Worm (Caenorhabditis elegans): ENCODE data around the gene dig-1.

Gene dig-1

DNA sequence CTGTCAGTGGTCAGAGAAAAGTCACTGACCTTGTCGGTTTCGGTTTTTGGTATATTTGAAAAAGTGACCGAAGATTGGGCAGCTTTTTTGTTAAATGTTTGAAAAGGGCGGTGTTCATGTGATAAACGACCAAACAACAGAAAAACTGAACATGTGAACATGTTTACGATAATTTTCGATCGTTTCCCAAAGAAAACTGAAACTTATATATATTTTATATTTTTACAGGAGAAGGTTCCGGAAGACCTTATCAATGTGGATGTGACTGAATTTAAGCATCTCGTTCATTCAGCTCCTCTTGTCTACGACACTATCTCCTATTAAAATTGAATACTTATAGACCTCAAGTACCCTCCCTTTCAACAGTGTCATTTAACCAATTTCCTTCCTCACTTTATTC, 53.6 kb downstream of the dig-1 start:
- TF ChIP-seq ZK546.5 (tag; optimal IDR thresholded peaks at IDR 0.05) (no peak), zag-1 (tag; optimal IDR thresholded peaks at IDR 0.05) (no peak), lin-39 (tag; optimal IDR thresholded peaks at IDR 0.05) (no peak), nhr-23 (tag; optimal IDR thresholded peaks at IDR 0.05) (no peak), ztf-4 (tag; optimal IDR thresholded peaks at IDR 0.05) (no peak), R02D3.7 (tag; optimal IDR thresholded peaks at IDR 0.05) (no peak), fkh-10 (GFP tag; optimal IDR thresholded peaks at IDR 0.05) (no peak), ztf-11 (tag; optimal IDR thresholded peaks at IDR 0.05) (no peak)

DNA sequence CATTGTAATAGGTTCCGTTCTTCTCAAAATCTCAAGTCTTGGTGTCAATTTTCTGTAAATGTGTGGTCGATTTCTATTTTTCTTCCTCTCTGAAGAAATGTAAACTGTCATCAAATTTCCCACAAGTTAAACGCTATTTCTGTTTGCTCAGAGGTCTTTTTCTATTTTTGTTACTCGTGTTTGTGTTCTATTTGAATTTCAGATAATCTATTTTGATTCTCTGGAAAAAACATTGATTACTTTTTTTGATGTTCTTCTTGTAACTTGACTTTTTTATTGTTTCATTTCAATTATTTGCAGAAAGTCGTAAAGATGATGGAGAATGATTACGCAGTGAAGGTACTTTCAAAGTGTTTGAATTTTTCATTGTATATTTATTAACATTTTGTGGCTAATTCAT, 56.4 kb downstream of the dig-1 start, which contains the start of gene lim-8:
Gene lim-8, plus strand, starts transcription at position 301 of the 400 bp plus-strand sequence.
- TF ChIP-seq nhr-12 (tag; optimal IDR thresholded peaks at IDR 0.05) (no peak), hmg-11 (tag; optimal IDR thresholded peaks at IDR 0.05) (no peak), mdl-1 (tag; optimal IDR thresholded peaks at IDR 0.05) (no peak), ceh-82 (tag; optimal IDR thresholded peaks at IDR 0.05) (no peak), nhr-25 (tag; optimal IDR thresholded peaks at IDR 0.05) (no peak), eor-1 (tag; optimal IDR thresholded peaks at IDR 0.05) (no peak), pqm-1 (tag; optimal IDR thresholded peaks at IDR 0.05) (no peak)

ce11 chrIII:6803107-6803506, 57.0 kb downstream of the dig-1 start:
- TF ChIP-seq tbx-2 (tag; optimal IDR thresholded peaks at IDR 0.05) (no peak), elt-2 (tag; optimal IDR thresholded peaks at IDR 0.05) (peak; percentile 67), pha-4 (tag; optimal IDR thresholded peaks at IDR 0.05) (peak; percentile 46), unc-62 (GFP tag; optimal IDR thresholded peaks at IDR 0.05) (no peak), nfya-1 (tag; optimal IDR thresholded peaks at IDR 0.05; ENCODE audit: insufficient read depth) (no peak), pqm-1 (tag; optimal IDR thresholded peaks at IDR 0.05) (peak; percentile 69), nhr-43 (tag; optimal IDR thresholded peaks at IDR 0.05; ENCODE audit: poor library complexity, severe bottlenecking) (no peak)

- no peak for TF ChIP-seq egl-5 (tag; optimal IDR thresholded peaks at IDR 0.05)
- TF ChIP-seq skn-1 (tag; optimal IDR thresholded peaks at IDR 0.05), result peak; percentile 35
- TF ChIP-seq pha-4 (tag; optimal IDR thresholded peaks at IDR 0.05), result peak; percentile 65
- peak; percentile 35 for TF ChIP-seq nhr-43 (tag; optimal IDR thresholded peaks at IDR 0.05; ENCODE audit: poor library complexity, severe bottlenecking)
- TF ChIP-seq mdl-1 (tag; optimal IDR thresholded peaks at IDR 0.05), result no peak
- no peak for TF ChIP-seq elt-3 (tag; optimal IDR thresholded peaks at IDR 0.05)
- peak; percentile 47 for TF ChIP-seq hmg-11 (tag; optimal IDR thresholded peaks at IDR 0.05)
- peak; percentile 37 for TF ChIP-seq elt-2 (tag; optimal IDR thresholded peaks at IDR 0.05)
- no peak for TF ChIP-seq ceh-28 (tag; optimal IDR thresholded peaks at IDR 0.05)
- no peak for TF ChIP-seq R02D3.7 (tag; optimal IDR thresholded peaks at IDR 0.05)
Measured at ce11 chrIII:6805397-6805796, 59.3 kb downstream of the dig-1 start.

- TF ChIP-seq ceh-82 (tag; optimal IDR thresholded peaks at IDR 0.05) (no peak), ztf-4 (tag; optimal IDR thresholded peaks at IDR 0.05) (no peak), hmg-11 (tag; optimal IDR thresholded peaks at IDR 0.05) (no peak), elt-2 (tag; optimal IDR thresholded peaks at IDR 0.05) (peak; percentile 28), ceh-28 (tag; optimal IDR thresholded peaks at IDR 0.05) (no peak), R02D3.7 (tag; optimal IDR thresholded peaks at IDR 0.05) (no peak), aly-2 (tag; optimal IDR thresholded peaks at IDR 0.05) (no peak), ama-1 (optimal IDR thresholded peaks at IDR 0.05) (no peak), pha-4 (tag; optimal IDR thresholded peaks at IDR 0.05) (peak; percentile 72), lsy-12 (tag; optimal IDR thresholded peaks at IDR 0.05) (no peak), nhr-77 (tag; optimal IDR thresholded peaks at IDR 0.05) (no peak), nhr-12 (tag; optimal IDR thresholded peaks at IDR 0.05) (no peak)
Measured at ce11 chrIII:6816930-6817329, 70.8 kb downstream of the dig-1 start, which contains the start of gene F28F5.4. Gene F28F5.4 (minus strand): TSS chrIII:6817033.

ce11 chrIII:6818037-6818436, 71.9 kb downstream of the dig-1 start:
- TF ChIP-seq pqm-1 (tag; optimal IDR thresholded peaks at IDR 0.05) (peak; percentile 71), lin-15B (tag; optimal IDR thresholded peaks at IDR 0.05) (no peak), elt-2 (tag; optimal IDR thresholded peaks at IDR 0.05) (peak; percentile 84), pha-4 (tag; optimal IDR thresholded peaks at IDR 0.05) (peak; percentile 9)
